Worm (Caenorhabditis elegans) whole organism, L3 larva: ENCODE results near the gene C26B2.7.

Experiments
- ama-1 ChIP-seq: fragments of 150-350 bp; optimal IDR thresholded peaks from 2 replicates; lab custom pipeline; 2018
- daf-12 ChIP-seq: fragments of 150-350 bp; optimal IDR thresholded peaks from 2 replicates; lab custom pipeline; 2014; ENCODE audit warnings: missing biosample characterization, missing genetic modification reagents, missing genetic modification characterization
- nhr-12 ChIP-seq: fragments of 150-350 bp; optimal IDR thresholded peaks from 2 replicates; lab custom pipeline; 2014; ENCODE audit warnings: missing biosample characterization, missing genetic modification characterization
- snpc-4 ChIP-seq: fragments of 150-350 bp; optimal IDR thresholded peaks from 2 replicates; lab custom pipeline; 2014; ENCODE audit warnings: missing biosample characterization, missing genetic modification characterization
- unc-62 ChIP-seq: fragments of 150-350 bp; sonication (generic microtip); optimal IDR thresholded peaks from 4 replicates; lab custom pipeline; 2014; ENCODE audit warnings: missing biosample characterization, missing genetic modification reagents, missing genetic modification characterization
- ztf-11 ChIP-seq: fragments of 150-350 bp; optimal IDR thresholded peaks from 2 replicates; lab custom pipeline; 2014; ENCODE audit warnings: missing biosample characterization, missing genetic modification characterization

DNA sequence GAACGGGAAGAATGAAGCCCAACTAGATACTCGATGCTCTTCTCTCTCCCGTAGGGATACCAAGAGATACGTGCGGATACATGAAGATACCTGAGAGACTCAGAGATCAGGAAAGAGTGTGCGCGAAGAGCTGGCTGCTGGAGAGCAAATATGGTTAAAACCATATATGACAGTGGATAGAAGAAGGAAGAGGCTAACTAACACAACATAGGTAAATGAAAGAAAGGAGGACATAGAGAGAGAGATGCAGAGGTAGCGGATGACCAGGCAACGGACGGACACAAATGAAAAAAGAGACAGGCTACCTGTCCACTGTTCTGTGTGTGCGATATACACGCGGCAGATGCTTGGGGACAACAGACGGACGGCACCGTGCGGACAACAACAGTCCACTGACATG, 7.9 kb upstream of the C26B2.7 start:
- TF ChIP-seq ama-1 (lab: Kevin White, UChicago), result no peak
- TF ChIP-seq unc-62 (GFP tag; lab: Kevin White, UChicago), result no peak
- no peak for TF ChIP-seq nhr-12
- TF ChIP-seq snpc-4 (tag; lab: Kevin White, UChicago), result no peak
- no peak for TF ChIP-seq daf-12 (tag; lab: Kevin White, UChicago)
- no peak for TF ChIP-seq ztf-11 (tag; lab: Kevin White, UChicago)
